Worm (Caenorhabditis elegans): ENCODE measurements around the gene ZK54.3.

The ZK54.3 gene

ce11 chrX:17505547-17506181 is 38.9 kb upstream of the ZK54.3 start:
- TF ChIP-seq dmd-6 (GFP tag; IDR thresholded peaks at IDR 0.05) (peak; percentile 98), ZK546.5 (tag; optimal IDR thresholded peaks at IDR 0.05) (no peak), snpc-4 (tag; optimal IDR thresholded peaks at IDR 0.05) (no peak), mxl-2 (GFP tag; conservative IDR thresholded peaks at IDR 0.05) (no peak), mdt-29 (GFP tag; IDR thresholded peaks at IDR 0.05) (no peak), dve-1 (tag; optimal IDR thresholded peaks at IDR 0.05; ENCODE audit: insufficient read depth) (peak; percentile 80), nhr-25 (tag; optimal IDR thresholded peaks at IDR 0.05; ENCODE audit: borderline replicate concordance, insufficient read depth) (peak; percentile 77), hlh-30 (tag; optimal IDR thresholded peaks at IDR 0.05; ENCODE audit: insufficient read depth) (peak; percentile 85), madf-9 (GFP tag; conservative IDR thresholded peaks at IDR 0.05) (no peak), nhr-111 (GFP tag; optimal IDR thresholded peaks at IDR 0.05) (no peak), dmd-8 (GFP tag; IDR thresholded peaks at IDR 0.05) (no peak), mxl-3 (GFP tag; optimal IDR thresholded peaks at IDR 0.05) (peak; percentile 96), ceh-28 (tag; optimal IDR thresholded peaks at IDR 0.05) (no peak), attf-4 (tag; optimal IDR thresholded peaks at IDR 0.05) (no peak), sdz-12 (GFP tag; optimal IDR thresholded peaks at IDR 0.05) (no peak), nhr-237 (tag; optimal IDR thresholded peaks at IDR 0.05) (no peak), saeg-2 (GFP tag; IDR thresholded peaks at IDR 0.05) (0 out of 2 replicates have a peak, but pooled peaks have one; percentile 43), nhr-76 (tag; optimal IDR thresholded peaks at IDR 0.05) (no peak), tag-97 (GFP tag; IDR thresholded peaks at IDR 0.05) (no peak), nhr-77 (tag; optimal IDR thresholded peaks at IDR 0.05) (peak; percentile 80), fkh-10 (GFP tag; optimal IDR thresholded peaks at IDR 0.05) (peak; percentile 63), pha-4 (GFP tag; IDR thresholded peaks at IDR 0.05) (peak; percentile 68), pha-4 (tag; optimal IDR thresholded peaks at IDR 0.05) (no peak), dpl-1 (GFP tag; optimal IDR thresholded peaks at IDR 0.05) (peak; percentile 1), nhr-11 (tag; optimal IDR thresholded peaks at IDR 0.05) (peak; percentile 93), lin-1 (GFP tag; IDR thresholded peaks at IDR 0.05) (peak; percentile 76), ceh-82 (tag; optimal IDR thresholded peaks at IDR 0.05) (no peak), nhr-48 (tag; optimal IDR thresholded peaks at IDR 0.05) (peak; percentile 89), ZK337.2 (GFP tag; IDR thresholded peaks at IDR 0.05) (no peak), nhr-102 (tag; optimal IDR thresholded peaks at IDR 0.05) (peak; percentile 59), nhr-28 (tag; optimal IDR thresholded peaks at IDR 0.05) (peak; percentile 73), unc-62 (GFP tag; optimal IDR thresholded peaks at IDR 0.05 in 1 of 2) (peak in 1 of 2 experiments; percentile 92), unc-62 (tag; optimal IDR thresholded peaks at IDR 0.05) (no peak), mdl-1 (tag; optimal IDR thresholded peaks at IDR 0.05) (peak; percentile 93 to 94), ceh-20 (GFP tag; IDR thresholded peaks at IDR 0.05) (peak; percentile 88), rbr-2 (tag; optimal IDR thresholded peaks at IDR 0.05) (peak; percentile 84), D1046.2 (GFP tag; IDR thresholded peaks at IDR 0.05) (no peak), F37D6.2 (tag; optimal IDR thresholded peaks at IDR 0.05) (peak; percentile 27), F26F4.8 (GFP tag; conservative IDR thresholded peaks at IDR 0.05) (no peak), daf-16 (GFP tag; optimal IDR thresholded peaks at IDR 0.05) (peak; percentile 19 to 86), daf-16 (tag; optimal IDR thresholded peaks at IDR 0.05) (peak; percentile 73), hif-1 (tag; optimal IDR thresholded peaks at IDR 0.05) (peak in 1 of 2 experiments; percentile 67), lin-13 (GFP tag; optimal IDR thresholded peaks at IDR 0.05) (peak; percentile 29), mes-2 (tag; optimal IDR thresholded peaks at IDR 0.05; ENCODE audit: poor library complexity, severe bottlenecking) (peak; percentile 66), hmg-1.1 (GFP tag; IDR thresholded peaks at IDR 0.05) (peak; percentile 74), lsy-2 (tag; optimal IDR thresholded peaks at IDR 0.05) (peak; percentile 74 to 78), hlh-11 (tag; optimal IDR thresholded peaks at IDR 0.05) (peak; percentile 97), dmd-9 (GFP tag; IDR thresholded peaks at IDR 0.05) (no peak), gei-8 (GFP tag; optimal IDR thresholded peaks at IDR 0.05) (peak; percentile 84), ces-1 (GFP tag; optimal IDR thresholded peaks at IDR 0.05) (peak; percentile 52)
